Fruit fly (Drosophila melanogaster): Measurements from ENCODE around the gene CG31220.
A peak's percentile ranks its signal among the peaks of the same experiment; 100 is the strongest.

The CG31220 gene

DNA sequence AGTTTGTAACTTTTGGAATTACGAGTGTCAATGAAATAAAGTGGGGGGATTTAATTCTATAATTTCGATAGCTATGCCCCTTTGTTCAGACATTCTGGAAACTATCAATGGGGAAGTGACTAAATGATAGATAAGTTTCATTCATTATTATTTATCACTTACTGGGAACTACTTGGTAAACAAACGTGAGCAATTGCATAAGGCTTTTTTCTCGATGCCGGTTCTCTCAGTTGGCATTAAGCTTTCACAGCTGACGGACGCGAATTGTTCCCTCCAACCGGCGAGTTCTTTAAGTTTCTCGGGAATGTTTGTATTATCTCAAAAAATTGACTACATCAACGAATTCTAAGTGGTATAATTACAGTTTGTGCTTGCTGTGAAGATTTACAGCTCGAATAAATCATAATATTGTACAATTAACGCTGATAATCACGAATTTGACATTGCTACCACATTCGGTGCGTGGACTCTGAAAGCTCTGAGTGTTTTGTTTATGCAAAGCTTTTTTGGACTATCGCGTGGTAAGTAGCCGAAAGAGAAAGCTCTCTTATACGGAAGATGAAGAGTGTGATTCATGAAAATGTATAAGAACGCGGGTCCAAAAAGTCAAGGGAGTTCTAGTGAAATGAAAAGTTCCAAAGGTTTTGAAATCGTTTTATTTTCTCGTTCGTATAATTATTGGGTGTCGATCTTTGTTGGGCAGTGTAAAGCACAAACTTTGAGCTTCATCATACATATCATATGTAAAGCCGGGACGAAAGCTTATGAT is 23.1 kb downstream of the CG31220 start, which contains the start of gene Naam (continued):
- TF ChIP-seq inv (GFP tag; IDR thresholded peaks at IDR 0.05; ENCODE audit: partially characterized antibody) (no peak), CG5245 (GFP tag; optimal IDR thresholded peaks at IDR 0.05) (peak; percentile 36), CG14014 (GFP tag; IDR thresholded peaks at IDR 0.05) (peak; percentile 80), CG7556 (GFP tag; optimal IDR thresholded peaks at IDR 0.05) (peak; percentile 85), Lim3 (GFP tag; IDR thresholded peaks at IDR 0.05) (no peak), CG3847 (GFP tag; IDR thresholded peaks at IDR 0.05) (peak; percentile 67), CG15073 (GFP tag; optimal IDR thresholded peaks at IDR 0.05) (no peak), CoRest (tag; optimal IDR thresholded peaks at IDR 0.05) (peak; percentile 56), chn (GFP tag; optimal IDR thresholded peaks at IDR 0.05) (peak; percentile 60), Jarid2 (GFP tag; optimal IDR thresholded peaks at IDR 0.05) (no peak), wdn (GFP tag; IDR thresholded peaks at IDR 0.05) (peak; percentile 43; the same call in 1 of the 2 replicates), CG10565 (GFP tag; optimal IDR thresholded peaks at IDR 0.05) (no peak), ssp (GFP tag; IDR thresholded peaks at IDR 0.05) (no peak), luna (GFP tag; optimal IDR thresholded peaks at IDR 0.05) (peak; percentile 25), Hsf (GFP tag; optimal IDR thresholded peaks at IDR 0.05) (peak; percentile 86), bsh (GFP tag; optimal IDR thresholded peaks at IDR 0.05) (peak in 1 of 2 experiments; percentile 81), bcd (GFP tag; optimal IDR thresholded peaks at IDR 0.05) (peak; percentile 71), H15 (GFP tag; IDR thresholded peaks at IDR 0.05) (no peak; the same call in 2 of the 3 replicates), Dp (GFP tag; optimal IDR thresholded peaks at IDR 0.05) (no peak), emc (GFP tag; optimal IDR thresholded peaks at IDR 0.05) (no peak), CG34422 (GFP tag; IDR thresholded peaks at IDR 0.05) (peak; percentile 69; the same call in 2 of the 3 replicates), chif (GFP tag; optimal IDR thresholded peaks at IDR 0.05) (peak; percentile 50 to 69), CG10462 (GFP tag; optimal IDR thresholded peaks at IDR 0.05) (peak; percentile 51), ara (GFP tag; IDR thresholded peaks at IDR 0.05) (peak; percentile 67; the same call in 1 of the 2 replicates), dmrt11E (tag; optimal IDR thresholded peaks at IDR 0.05) (no peak), CG9727 (GFP tag; optimal IDR thresholded peaks at IDR 0.05) (peak; percentile 44), Ravus (GFP tag; IDR thresholded peaks at IDR 0.05) (peak; percentile 8; the same call in 1 of the 2 replicates), Hr78 (GFP tag; optimal IDR thresholded peaks at IDR 0.05) (peak in 1 of 2 experiments; percentile 21), phol (tag; optimal IDR thresholded peaks at IDR 0.05) (peak; percentile 57), Six4 (GFP tag; optimal IDR thresholded peaks at IDR 0.05) (peak; percentile 71), Doc3 (GFP tag; IDR thresholded peaks at IDR 0.05; ENCODE audit: partially characterized antibody) (no peak), org-1 (GFP tag; optimal IDR thresholded peaks at IDR 0.05) (peak; percentile 61), dan (GFP tag; IDR thresholded peaks at IDR 0.05) (no peak), CG14667 (GFP tag; IDR thresholded peaks at IDR 0.05) (0 out of 2 replicates have a peak, but pooled peaks have one; percentile 40), CG11247 (GFP tag; IDR thresholded peaks at IDR 0.05) (peak; percentile 75), zen (tag; optimal IDR thresholded peaks at IDR 0.05) (peak; percentile 21), CG7839 (tag; optimal IDR thresholded peaks at IDR 0.05) (peak; percentile 79), CG18476 (GFP tag; optimal IDR thresholded peaks at IDR 0.05) (peak; percentile 58), tin (GFP tag; optimal IDR thresholded peaks at IDR 0.05) (peak; percentile 72), CG8388 (GFP tag; optimal IDR thresholded peaks at IDR 0.05) (peak; percentile 59), kay (GFP tag; optimal IDR thresholded peaks at IDR 0.05) (peak; percentile 86), CG3407 (GFP tag; optimal IDR thresholded peaks at IDR 0.05) (peak; percentile 14), Gug (GFP tag; IDR thresholded peaks at IDR 0.05) (peak; percentile 52; the same call in 2 of the 4 replicates), Sox100B (GFP tag; optimal IDR thresholded peaks at IDR 0.05) (no peak), CG12071 (GFP tag; optimal IDR thresholded peaks at IDR 0.05) (peak; percentile 77), CG12744 (GFP tag; optimal IDR thresholded peaks at IDR 0.05) (peak; percentile 72), Trl (optimal IDR thresholded peaks at IDR 0.05) (peak; percentile 45 to 74), Trl (GFP tag; optimal IDR thresholded peaks at IDR 0.05) (peak; percentile 87), crp (GFP tag; optimal IDR thresholded peaks at IDR 0.05) (peak in 1 of 2 experiments; percentile 61)
